Worm (Caenorhabditis elegans): Measurements from ENCODE around the gene nhr-211.

nhr-211 gene

DNA sequence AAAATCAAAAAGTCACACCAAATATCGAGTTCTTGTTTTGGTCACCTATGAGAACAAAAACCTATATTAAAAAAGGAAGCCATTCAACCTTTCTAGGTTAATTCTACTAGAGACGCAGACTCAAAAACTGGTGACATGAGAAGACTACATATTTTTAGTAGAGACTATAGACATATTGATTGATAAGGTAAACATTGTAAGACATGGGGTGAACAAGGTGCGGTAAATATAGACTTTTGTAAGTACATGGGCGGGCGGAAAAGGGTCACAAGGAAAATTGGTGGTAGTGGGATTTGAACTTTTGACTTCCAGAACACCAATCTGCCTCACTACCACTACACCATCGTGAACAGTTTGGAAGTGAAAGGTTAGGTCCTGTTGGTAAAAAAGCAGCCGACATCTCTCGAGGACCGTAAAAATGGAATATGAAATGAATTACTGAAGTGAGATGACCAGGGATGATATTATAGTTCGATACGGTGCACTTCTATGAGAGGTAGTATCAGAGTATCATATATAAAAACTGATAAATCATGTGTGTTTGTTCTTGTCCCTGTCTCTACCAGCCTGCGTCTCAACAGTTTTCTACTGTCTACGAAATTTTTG lies 2.4 kb upstream of the nhr-211 start, which contains the start of gene nhr-212:
Gene nhr-212 (plus strand): TSS at position 573 of the 606 bp plus-strand sequence.
- TF ChIP-seq F13C5.2 (tag; optimal IDR thresholded peaks at IDR 0.05) (no peak), ets-7 (tag; optimal IDR thresholded peaks at IDR 0.05) (no peak), B0310.2 (tag; optimal IDR thresholded peaks at IDR 0.05) (no peak), sea-1 (GFP tag; conservative IDR thresholded peaks at IDR 0.05) (no peak), tbx-11 (GFP tag; IDR thresholded peaks at IDR 0.05) (no peak), hnd-1 (tag; optimal IDR thresholded peaks at IDR 0.05) (no peak), ceh-36 (tag; optimal IDR thresholded peaks at IDR 0.05) (no peak), hmg-4 (GFP tag; optimal IDR thresholded peaks at IDR 0.05) (no peak), flt-1 (GFP tag; IDR thresholded peaks at IDR 0.05) (no peak), tbx-37 (GFP tag; conservative IDR thresholded peaks at IDR 0.05) (no peak)

- no peak for TF ChIP-seq B0310.2 (tag; optimal IDR thresholded peaks at IDR 0.05)
- TF ChIP-seq ceh-36 (tag; optimal IDR thresholded peaks at IDR 0.05) = no peak
- TF ChIP-seq sea-1 (GFP tag; conservative IDR thresholded peaks at IDR 0.05) = no peak
- TF ChIP-seq aly-1 (tag; optimal IDR thresholded peaks at IDR 0.05) = no peak
- TF ChIP-seq ama-1 (optimal IDR thresholded peaks at IDR 0.05) = no peak
Measured at ce11 chrV:487980-488379, 1.2 kb downstream of the nhr-211 start.

- TF ChIP-seq hmg-4 (GFP tag; optimal IDR thresholded peaks at IDR 0.05) = no peak
- TF ChIP-seq hnd-1 (tag; optimal IDR thresholded peaks at IDR 0.05) = no peak
- no peak for TF ChIP-seq pes-1 (GFP tag; IDR thresholded peaks at IDR 0.05)
- TF ChIP-seq aly-1 (tag; optimal IDR thresholded peaks at IDR 0.05) = no peak
Measured at ce11 chrV:489320-489719, 2.5 kb downstream of the nhr-211 start, which contains the start of gene nhr-106. Gene nhr-106 (plus strand): TSS chrV:489620.

DNA sequence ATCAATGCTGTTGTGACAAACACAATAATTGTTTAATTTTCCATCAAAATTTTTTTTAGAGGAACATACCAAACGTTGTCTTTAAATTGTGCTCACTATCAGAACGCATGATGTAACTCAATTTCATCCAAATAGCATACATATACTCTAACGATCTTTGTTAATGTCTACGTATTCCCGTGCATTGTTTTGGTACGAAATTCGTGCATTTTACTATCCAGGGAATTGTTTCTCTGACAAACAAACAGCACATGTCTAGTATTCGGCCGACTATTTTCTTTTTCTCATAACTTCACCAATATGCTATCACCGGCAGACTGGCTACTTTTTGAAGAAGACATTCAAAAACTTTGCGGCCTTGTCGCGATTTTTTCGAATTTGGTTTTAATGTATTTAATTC lies 4.6 kb downstream of the nhr-211 start, which contains the start of gene str-196:
Gene str-196 (plus strand): TSS at position 301 of the 400 bp plus-strand sequence.
- no peak for TF ChIP-seq scrt-1 (GFP tag; IDR thresholded peaks at IDR 0.05)
- TF ChIP-seq F13C5.2 (tag; optimal IDR thresholded peaks at IDR 0.05) = no peak
- no peak for TF ChIP-seq hmg-4 (GFP tag; optimal IDR thresholded peaks at IDR 0.05)
- no peak for TF ChIP-seq tbx-11 (GFP tag; IDR thresholded peaks at IDR 0.05)
- TF ChIP-seq aly-1 (tag; optimal IDR thresholded peaks at IDR 0.05) = no peak
- TF ChIP-seq sea-1 (GFP tag; conservative IDR thresholded peaks at IDR 0.05) = no peak

DNA sequence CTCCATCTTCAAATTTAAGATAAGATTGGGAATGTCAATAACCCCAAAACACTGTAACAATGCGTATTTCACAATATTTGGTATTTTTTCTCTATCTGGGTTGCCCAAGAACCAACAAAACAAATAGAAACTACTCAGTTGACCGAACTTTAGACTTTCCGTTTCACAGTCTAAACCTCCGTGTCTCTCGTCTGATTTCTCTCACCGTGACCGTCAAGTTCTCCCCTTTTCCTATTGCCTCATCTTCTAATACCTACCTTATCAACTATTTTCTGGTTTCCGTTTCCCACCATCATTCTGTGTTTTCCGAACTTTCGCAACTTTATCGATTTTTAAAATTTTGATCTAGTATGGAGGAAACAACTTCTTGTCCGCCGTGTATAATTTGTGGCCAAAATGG lies 7.5 kb downstream of the nhr-211 start, which contains the start of gene nhr-131:
Gene nhr-131 (plus strand): TSS at position 87 of the 400 bp plus-strand sequence.
- TF ChIP-seq ets-7 (tag; optimal IDR thresholded peaks at IDR 0.05) (no peak), sea-1 (GFP tag; conservative IDR thresholded peaks at IDR 0.05) (no peak), tbx-11 (GFP tag; IDR thresholded peaks at IDR 0.05) (no peak), ceh-13 (GFP tag; optimal IDR thresholded peaks at IDR 0.05) (no peak), hmbx-1 (tag; optimal IDR thresholded peaks at IDR 0.05) (no peak), hnd-1 (tag; optimal IDR thresholded peaks at IDR 0.05) (no peak), ama-1 (optimal IDR thresholded peaks at IDR 0.05) (no peak), tra-4 (tag; optimal IDR thresholded peaks at IDR 0.05) (no peak), hmg-4 (GFP tag; optimal IDR thresholded peaks at IDR 0.05) (no peak), tbx-37 (GFP tag; conservative IDR thresholded peaks at IDR 0.05) (no peak), scrt-1 (GFP tag; IDR thresholded peaks at IDR 0.05) (no peak), aly-1 (tag; optimal IDR thresholded peaks at IDR 0.05) (no peak), ceh-36 (tag; optimal IDR thresholded peaks at IDR 0.05) (no peak), pes-1 (GFP tag; IDR thresholded peaks at IDR 0.05) (no peak), F13C5.2 (tag; optimal IDR thresholded peaks at IDR 0.05) (no peak), flt-1 (GFP tag; IDR thresholded peaks at IDR 0.05) (no peak), B0310.2 (tag; optimal IDR thresholded peaks at IDR 0.05) (no peak)

- no peak for TF ChIP-seq tbx-37 (GFP tag; conservative IDR thresholded peaks at IDR 0.05)
Measured at ce11 chrV:497399-497798, 10.6 kb downstream of the nhr-211 start, which contains the start of gene T01G6.1. Gene T01G6.1 (plus strand): TSS chrV:497699.

DNA sequence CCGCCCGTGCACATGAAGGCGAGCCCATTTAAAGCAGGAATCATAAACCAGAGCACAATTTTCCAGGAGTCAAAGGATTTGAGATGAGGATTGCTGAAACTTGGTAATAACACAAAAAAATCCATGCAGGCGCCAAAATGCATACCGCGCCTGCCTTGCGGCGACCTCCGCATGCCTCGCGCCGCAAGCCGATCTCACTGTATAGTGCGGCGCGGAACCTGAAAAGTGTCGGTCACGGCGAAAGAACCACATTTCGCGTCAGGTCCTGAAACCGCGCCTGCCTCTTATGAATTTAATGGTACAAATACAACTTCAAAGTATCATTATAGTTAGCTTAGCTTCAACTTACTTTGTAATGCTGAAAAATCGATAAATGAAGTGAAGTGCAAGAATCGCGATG lies 13.8 kb downstream of the nhr-211 start:
- no peak for TF ChIP-seq sea-1 (GFP tag; conservative IDR thresholded peaks at IDR 0.05)
- TF ChIP-seq hmbx-1 (tag; optimal IDR thresholded peaks at IDR 0.05) = no peak
- no peak for TF ChIP-seq tbx-11 (GFP tag; IDR thresholded peaks at IDR 0.05)
- no peak for TF ChIP-seq tbx-37 (GFP tag; conservative IDR thresholded peaks at IDR 0.05)
- no peak for TF ChIP-seq pes-1 (GFP tag; IDR thresholded peaks at IDR 0.05)
- no peak for TF ChIP-seq ama-1 (optimal IDR thresholded peaks at IDR 0.05)
- no peak for TF ChIP-seq F13C5.2 (tag; optimal IDR thresholded peaks at IDR 0.05)
- no peak for TF ChIP-seq tra-4 (tag; optimal IDR thresholded peaks at IDR 0.05)
- no peak for TF ChIP-seq scrt-1 (GFP tag; IDR thresholded peaks at IDR 0.05)
- no peak for TF ChIP-seq hnd-1 (tag; optimal IDR thresholded peaks at IDR 0.05)
- no peak for TF ChIP-seq ceh-36 (tag; optimal IDR thresholded peaks at IDR 0.05)
- TF ChIP-seq ceh-13 (GFP tag; optimal IDR thresholded peaks at IDR 0.05) = no peak
- no peak for TF ChIP-seq hmg-4 (GFP tag; optimal IDR thresholded peaks at IDR 0.05)
- no peak for TF ChIP-seq ets-7 (tag; optimal IDR thresholded peaks at IDR 0.05)
- TF ChIP-seq flt-1 (GFP tag; IDR thresholded peaks at IDR 0.05) = no peak
- TF ChIP-seq B0310.2 (tag; optimal IDR thresholded peaks at IDR 0.05) = no peak
- no peak for TF ChIP-seq aly-1 (tag; optimal IDR thresholded peaks at IDR 0.05)

- TF ChIP-seq hmbx-1 (tag; optimal IDR thresholded peaks at IDR 0.05) (no peak), aly-1 (tag; optimal IDR thresholded peaks at IDR 0.05) (no peak), ama-1 (optimal IDR thresholded peaks at IDR 0.05) (no peak)
Measured at ce11 chrV:501230-501629, 14.4 kb downstream of the nhr-211 start, which contains the start of gene str-256. Gene str-256 (minus strand): TSS chrV:501330.

Measured in whole organism, early embryonic.